Worm (Caenorhabditis elegans): ENCODE measurements around the gene T24E12.13.
A peak's percentile ranks its signal among the peaks of the same experiment; 100 is the strongest.

T24E12.13 gene

ce11 chrII:3806964-3807363 is 19.7 kb downstream of the T24E12.13 start, which contains the start of gene F54D10.4:
F54D10.4 (minus strand) TSS chrII:3807064.
- TF ChIP-seq dsc-1 (tag; optimal IDR thresholded peaks at IDR 0.05) (no peak), lin-39 (tag; optimal IDR thresholded peaks at IDR 0.05) (no peak), unc-98 (GFP tag; IDR thresholded peaks at IDR 0.05) (no peak), Y116A8C.19 (tag; optimal IDR thresholded peaks at IDR 0.05; ENCODE audit: borderline replicate concordance) (no peak), nhr-84 (tag; optimal IDR thresholded peaks at IDR 0.05) (no peak), zip-4 (GFP tag; optimal IDR thresholded peaks at IDR 0.05) (no peak), unc-62 (GFP tag; optimal IDR thresholded peaks at IDR 0.05) (no peak), unc-30 (tag; optimal IDR thresholded peaks at IDR 0.05) (no peak), nhr-237 (tag; optimal IDR thresholded peaks at IDR 0.05) (no peak), ceh-88 (GFP tag; IDR thresholded peaks at IDR 0.05) (no peak), irx-1 (tag; optimal IDR thresholded peaks at IDR 0.05) (no peak), vab-15 (tag; optimal IDR thresholded peaks at IDR 0.05) (no peak)

- TF ChIP-seq C04F5.9 (tag; optimal IDR thresholded peaks at IDR 0.05) (peak; percentile 54), vab-15 (tag; optimal IDR thresholded peaks at IDR 0.05) (no peak), alr-1 (tag; optimal IDR thresholded peaks at IDR 0.05; ENCODE audit: borderline replicate concordance) (no peak), dsc-1 (tag; optimal IDR thresholded peaks at IDR 0.05) (no peak), pag-3 (tag; optimal IDR thresholded peaks at IDR 0.05; ENCODE audit: borderline replicate concordance, insufficient read depth) (no peak), C34B4.2 (tag; optimal IDR thresholded peaks at IDR 0.05) (no peak), elt-3 (tag; optimal IDR thresholded peaks at IDR 0.05) (peak in 1 of 6 experiments; percentile 74), fkh-8 (tag; optimal IDR thresholded peaks at IDR 0.05) (peak; percentile 47), lin-15B (tag; optimal IDR thresholded peaks at IDR 0.05) (peak; percentile 63), ceh-88 (GFP tag; IDR thresholded peaks at IDR 0.05) (peak; percentile 24; the same call in 1 of the 2 replicates), nhr-77 (tag; optimal IDR thresholded peaks at IDR 0.05) (no peak), dpl-1 (GFP tag; optimal IDR thresholded peaks at IDR 0.05) (peak; percentile 95), hlh-17 (GFP tag; optimal IDR thresholded peaks at IDR 0.05; ENCODE audit: borderline replicate concordance) (no peak), lin-13 (GFP tag; optimal IDR thresholded peaks at IDR 0.05) (peak; percentile 55), ztf-4 (tag; optimal IDR thresholded peaks at IDR 0.05) (no peak), nhr-20 (tag; optimal IDR thresholded peaks at IDR 0.05) (peak; percentile 79), unc-130 (tag; optimal IDR thresholded peaks at IDR 0.05) (peak; percentile 81), ceh-82 (tag; optimal IDR thresholded peaks at IDR 0.05) (peak; percentile 78 to 88 (median 87)), aha-1 (tag; optimal IDR thresholded peaks at IDR 0.05) (no peak), lin-39 (tag; optimal IDR thresholded peaks at IDR 0.05) (peak; percentile 69), rnt-1 (tag; optimal IDR thresholded peaks at IDR 0.05) (peak; percentile 93), efl-3 (GFP tag; optimal IDR thresholded peaks at IDR 0.05) (no peak), pax-3 (tag; optimal IDR thresholded peaks at IDR 0.05) (no peak), ceh-63 (GFP tag; optimal IDR thresholded peaks at IDR 0.05) (no peak), hlh-4 (tag; optimal IDR thresholded peaks at IDR 0.05) (no peak), xbp-1 (tag; optimal IDR thresholded peaks at IDR 0.05) (peak; percentile 81), sox-4 (tag; optimal IDR thresholded peaks at IDR 0.05) (no peak), nhr-71 (tag; optimal IDR thresholded peaks at IDR 0.05) (peak; percentile 87), unc-30 (tag; optimal IDR thresholded peaks at IDR 0.05) (no peak), blmp-1 (tag; optimal IDR thresholded peaks at IDR 0.05) (no peak), ets-5 (GFP tag; IDR thresholded peaks at IDR 0.05) (no peak), nhr-28 (tag; optimal IDR thresholded peaks at IDR 0.05) (no peak), F16B12.6 (tag; optimal IDR thresholded peaks at IDR 0.05) (peak; percentile 68), egl-13 (tag; optimal IDR thresholded peaks at IDR 0.05) (peak; percentile 28), snpc-4 (tag; optimal IDR thresholded peaks at IDR 0.05) (peak; percentile 59), sptf-1 (tag; optimal IDR thresholded peaks at IDR 0.05) (no peak), zag-1 (tag; optimal IDR thresholded peaks at IDR 0.05) (no peak), lir-3 (tag; optimal IDR thresholded peaks at IDR 0.05; ENCODE audit: poor library complexity) (no peak), isw-1 (GFP tag; IDR thresholded peaks at IDR 0.05) (peak; percentile 75), tbx-2 (tag; optimal IDR thresholded peaks at IDR 0.05) (peak; percentile 80), ceh-90 (tag; optimal IDR thresholded peaks at IDR 0.05) (peak; percentile 15), nhr-11 (tag; optimal IDR thresholded peaks at IDR 0.05) (peak; percentile 56), ceh-8 (GFP tag; optimal IDR thresholded peaks at IDR 0.05) (peak; percentile 55), nhr-237 (tag; optimal IDR thresholded peaks at IDR 0.05) (peak; percentile 10)
Measured at ce11 chrII:3808104-3808503, 20.9 kb downstream of the T24E12.13 start, which contains the start of gene F54D10.5. F54D10.5 (minus strand) TSS chrII:3808177.

Measured in whole organism, L1 larva.